Worm (Caenorhabditis elegans): Measurements from ENCODE around the gene slc-25A26.

Gene slc-25A26

DNA sequence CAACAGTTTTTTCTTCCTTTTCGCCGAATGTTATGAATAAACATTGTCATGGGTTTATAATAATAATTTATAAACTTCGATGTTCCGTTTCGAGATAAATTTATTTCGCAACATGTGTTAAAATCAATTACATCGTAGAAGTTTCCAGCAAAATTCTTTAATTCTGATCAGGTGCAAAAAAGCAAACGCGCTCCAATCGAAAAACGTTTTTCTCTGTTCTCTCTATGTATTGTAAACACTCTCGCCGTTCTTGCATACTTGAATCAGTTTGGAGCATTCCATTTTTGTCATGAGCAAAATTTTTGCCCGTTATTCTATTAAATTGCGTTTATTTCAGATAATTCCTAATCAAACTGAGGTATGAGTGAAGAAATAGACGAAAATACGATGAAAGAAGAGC, 36.5 kb upstream of the slc-25A26 start, which contains the start of gene rad-54.L2 (continued):
- no peak for TF ChIP-seq attf-4 (tag; optimal IDR thresholded peaks at IDR 0.05)
- no peak for TF ChIP-seq ceh-28 (tag; optimal IDR thresholded peaks at IDR 0.05)
- TF ChIP-seq pqm-1 (tag; optimal IDR thresholded peaks at IDR 0.05) = peak; percentile 12
- no peak for TF ChIP-seq lim-7 (GFP tag; IDR thresholded peaks at IDR 0.05)
- no peak for TF ChIP-seq set-16 (GFP tag; IDR thresholded peaks at IDR 0.05)
- no peak for TF ChIP-seq R02D3.7 (tag; optimal IDR thresholded peaks at IDR 0.05)
- peak; percentile 77 for TF ChIP-seq T20F7.1 (GFP tag; optimal IDR thresholded peaks at IDR 0.05)
- TF ChIP-seq arid-1 (GFP tag; conservative IDR thresholded peaks at IDR 0.05) = peak; percentile 53; the same call in 1 of the 2 replicates
- no peak for TF ChIP-seq nhr-237 (tag; optimal IDR thresholded peaks at IDR 0.05)
- peak; percentile 1 for TF ChIP-seq fkh-10 (GFP tag; optimal IDR thresholded peaks at IDR 0.05)
- peak; percentile 24 for TF ChIP-seq unc-130 (GFP tag; optimal IDR thresholded peaks at IDR 0.05)
- TF ChIP-seq ZK546.5 (tag; optimal IDR thresholded peaks at IDR 0.05) = no peak
- no peak for TF ChIP-seq mxl-2 (GFP tag; conservative IDR thresholded peaks at IDR 0.05)
- TF ChIP-seq F49E8.2 (tag; optimal IDR thresholded peaks at IDR 0.05; ENCODE audit: borderline replicate concordance) = no peak
- no peak for TF ChIP-seq mxl-3 (GFP tag; optimal IDR thresholded peaks at IDR 0.05)
- no peak for TF ChIP-seq F26F4.8 (GFP tag; conservative IDR thresholded peaks at IDR 0.05)
- no peak for TF ChIP-seq ztf-11 (tag; optimal IDR thresholded peaks at IDR 0.05)
- no peak for TF ChIP-seq madf-9 (GFP tag; conservative IDR thresholded peaks at IDR 0.05)
- TF ChIP-seq hmg-1.1 (GFP tag; IDR thresholded peaks at IDR 0.05) = no peak
- TF ChIP-seq saeg-2 (GFP tag; IDR thresholded peaks at IDR 0.05) = no peak
- TF ChIP-seq nhr-77 (tag; optimal IDR thresholded peaks at IDR 0.05) = peak; percentile 46
- no peak for TF ChIP-seq ceh-44 (GFP tag; IDR thresholded peaks at IDR 0.05)
- TF ChIP-seq lin-13 (GFP tag; optimal IDR thresholded peaks at IDR 0.05) = peak; percentile 4
- peak; percentile 5 for TF ChIP-seq ztf-7 (tag; optimal IDR thresholded peaks at IDR 0.05)
- TF ChIP-seq dmd-6 (GFP tag; IDR thresholded peaks at IDR 0.05) = peak; percentile 41; the same call in 1 of the 2 replicates
- peak; percentile 59 for TF ChIP-seq dpl-1 (GFP tag; optimal IDR thresholded peaks at IDR 0.05)
- no peak for TF ChIP-seq aha-1 (tag)
- TF ChIP-seq tra-1 (GFP tag; IDR thresholded peaks at IDR 0.05) = no peak
- peak; percentile 8 for TF ChIP-seq nhr-11 (tag; optimal IDR thresholded peaks at IDR 0.05)
- TF ChIP-seq dve-1 (tag; optimal IDR thresholded peaks at IDR 0.05; ENCODE audit: insufficient read depth) = peak; percentile 81
- peak; percentile 79 for TF ChIP-seq mes-2 (tag; optimal IDR thresholded peaks at IDR 0.05; ENCODE audit: poor library complexity, severe bottlenecking)
- TF ChIP-seq mep-1 (tag; optimal IDR thresholded peaks at IDR 0.05) = peak; percentile 76
- TF ChIP-seq daf-8 (GFP tag; IDR thresholded peaks at IDR 0.05) = no peak
- no peak for TF ChIP-seq Y48G9A.11 (GFP tag; IDR thresholded peaks at IDR 0.05)
- peak; percentile 87 for TF ChIP-seq lin-38 (GFP tag; IDR thresholded peaks at IDR 0.05)
- TF ChIP-seq zip-11 (GFP tag; IDR thresholded peaks at IDR 0.05) = no peak
- peak in 1 of 2 experiments; percentile 82 for TF ChIP-seq lsy-2 (tag; optimal IDR thresholded peaks at IDR 0.05)

DNA sequence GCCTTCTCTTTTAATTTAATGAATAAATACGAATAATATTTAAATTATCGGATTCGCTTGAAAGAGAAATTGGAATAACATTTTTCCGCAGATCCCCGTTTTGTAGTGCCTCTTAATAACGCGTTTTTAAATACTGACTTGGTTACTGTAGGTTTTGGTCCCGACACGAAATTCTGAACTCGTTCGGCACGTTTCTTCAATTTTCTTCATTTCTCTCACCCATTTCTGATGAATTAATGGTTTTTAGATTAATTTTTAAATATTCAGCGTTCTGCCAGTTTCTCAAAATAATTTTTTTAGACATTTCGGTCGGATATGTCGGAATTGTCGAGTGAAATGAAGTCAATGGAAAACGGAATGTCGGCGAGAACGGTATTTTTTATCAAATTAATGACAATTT, 28.9 kb upstream of the slc-25A26 start, which contains the start of gene C27B7.5:
Gene C27B7.5, plus strand, starts transcription at position 301 of the 400 bp plus-strand sequence.
- TF ChIP-seq hmg-1.1 (GFP tag; IDR thresholded peaks at IDR 0.05) (no peak), ama-1 (optimal IDR thresholded peaks at IDR 0.05) (peak; percentile 53)

DNA sequence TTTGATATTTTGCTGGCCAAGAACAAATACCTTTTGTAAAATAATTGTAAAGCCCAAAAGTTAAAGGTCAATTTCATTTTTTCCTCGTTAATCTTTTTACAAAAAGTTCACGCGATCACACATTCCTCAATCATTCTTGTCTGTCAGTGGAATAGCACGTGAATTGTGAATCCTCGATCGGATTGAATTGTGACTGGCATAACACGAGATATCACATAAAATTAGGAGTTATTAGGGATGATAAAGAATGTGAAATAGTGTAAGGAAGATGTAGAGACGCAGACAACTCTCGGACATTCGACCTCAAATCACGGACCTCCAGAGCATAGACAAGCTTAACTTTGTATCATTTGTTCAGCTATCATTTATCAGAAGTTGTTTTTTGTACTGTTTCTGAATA, 24.1 kb upstream of the slc-25A26 start, which contains the start of gene C27B7.6:
Gene C27B7.6, minus strand, starts transcription at position 182 of the 400 bp plus-strand sequence.
- TF ChIP-seq aha-1 (tag) = peak; percentile 80
- TF ChIP-seq D1046.2 (GFP tag; IDR thresholded peaks at IDR 0.05) = no peak
- TF ChIP-seq mxl-3 (GFP tag; optimal IDR thresholded peaks at IDR 0.05) = no peak
- TF ChIP-seq F44E2.7 (GFP tag; IDR thresholded peaks at IDR 0.05) = no peak
- TF ChIP-seq hlh-30 (tag; optimal IDR thresholded peaks at IDR 0.05; ENCODE audit: insufficient read depth) = peak; percentile 56
- 0 out of 2 replicates have a peak, but pooled peaks have one; percentile 36 for TF ChIP-seq mxl-2 (GFP tag; conservative IDR thresholded peaks at IDR 0.05)
- TF ChIP-seq hlh-11 (tag; optimal IDR thresholded peaks at IDR 0.05) = peak; percentile 3
